Fruit fly (Drosophila melanogaster): Measurements from ENCODE around the gene Acbp6.

DNA sequence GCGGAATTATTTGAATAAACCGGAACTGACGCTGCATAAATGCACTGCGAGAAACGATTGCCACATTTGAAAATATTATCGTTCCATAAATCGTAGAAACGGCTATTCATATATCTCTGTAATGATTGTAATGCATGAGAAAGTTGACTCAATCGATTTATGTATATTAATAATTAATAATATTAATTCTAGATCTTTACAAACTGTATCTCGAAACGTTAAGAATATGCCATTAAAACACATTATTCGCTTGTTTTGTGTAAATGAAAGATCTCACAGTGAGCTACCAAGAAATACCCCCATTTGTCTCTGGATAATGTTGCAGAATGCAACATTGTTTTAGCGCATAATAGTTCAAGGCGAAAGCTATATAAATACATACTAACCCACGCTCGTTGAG is 21.1 kb downstream of the Acbp6 start:
- TF ChIP-seq CG8478 (optimal IDR thresholded peaks at IDR 0.05) (no peak), CTCF (optimal IDR thresholded peaks at IDR 0.05) (no peak)

All from S2 (cell line).